Worm (Caenorhabditis elegans) whole organism, L4/young adult: ENCODE data around the gene D1014.7.

Experiments
- W03F9.2 ChIP-seq: fragments of 150-350 bp; optimal IDR thresholded peaks from 2 replicates; lab custom pipeline; 2014; ENCODE audit warnings: missing biosample characterization, missing genetic modification characterization
- dao-5 ChIP-seq: sonication (generic microtip); optimal IDR thresholded peaks from 2 replicates; lab custom pipeline; 2016; ENCODE audit warnings: missing genotype, missing genetic modification characterization, moderate library complexity, missing compliant biosample characterization
- him-1 ChIP-seq: sonication (generic microtip); optimal IDR thresholded peaks from 2 replicates; lab custom pipeline; 2016; ENCODE audit warnings: missing genotype, missing genetic modification reagents, missing genetic modification characterization, missing compliant biosample characterization

DNA sequence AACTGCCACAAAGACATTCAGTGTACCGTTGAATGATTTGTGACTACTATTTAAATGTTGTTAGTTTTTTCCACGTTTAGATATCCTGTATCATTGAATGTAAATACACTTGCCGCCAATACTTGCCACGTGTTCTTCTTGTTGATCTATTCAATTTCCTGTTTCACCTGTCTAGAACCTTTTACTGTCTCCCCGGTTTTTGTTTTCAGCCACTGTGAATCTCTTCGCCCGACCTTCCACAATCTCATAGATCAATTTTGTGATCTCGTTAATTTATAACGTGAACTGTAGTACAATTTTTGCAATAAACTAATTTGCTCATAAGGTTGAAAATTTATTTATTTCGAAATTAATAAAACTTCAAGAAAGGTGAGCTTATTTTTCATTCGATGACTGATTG, 27.3 kb downstream of the D1014.7 start, which contains the start of gene D1014.13:
- TF ChIP-seq him-1 (tag; lab: Kevin White, UChicago) (no peak), dao-5 (tag; lab: Kevin White, UChicago) (no peak), W03F9.2 (tag; lab: Kevin White, UChicago) (no peak)
